Fruit fly (Drosophila melanogaster) whole organism: ENCODE data around the gene be.

Experiments
- CG8478 ChIP-seq: fragments of >200 bp; optimal IDR thresholded peaks from 2 replicates; lab custom pipeline; 2018; ENCODE audit warnings: inconsistent platforms
- Dll ChIP-seq: fragments of >200 bp; optimal IDR thresholded peaks from 2 replicates; lab custom pipeline; 2017
- EcR ChIP-seq, 2 experiments: fragments of >200 bp; optimal IDR thresholded peaks; 2 replicates each; lab custom pipeline; 2017; ENCODE audit warnings: missing biosample characterization in 2 of 2, missing genetic modification characterization in 2 of 2, missing genetic modification reagents in 2 of 2
- pan ChIP-seq: fragments of >200 bp; optimal IDR thresholded peaks from 2 replicates; lab custom pipeline; 2017
- psq ChIP-seq: fragments of >200 bp; optimal IDR thresholded peaks from 2 replicates; lab custom pipeline; 2017
- usp ChIP-seq: fragments of >200 bp; optimal IDR thresholded peaks from 2 replicates; lab custom pipeline; 2017; ENCODE audit warnings: missing biosample characterization, missing genetic modification characterization, mixed read lengths

Gene be

DNA sequence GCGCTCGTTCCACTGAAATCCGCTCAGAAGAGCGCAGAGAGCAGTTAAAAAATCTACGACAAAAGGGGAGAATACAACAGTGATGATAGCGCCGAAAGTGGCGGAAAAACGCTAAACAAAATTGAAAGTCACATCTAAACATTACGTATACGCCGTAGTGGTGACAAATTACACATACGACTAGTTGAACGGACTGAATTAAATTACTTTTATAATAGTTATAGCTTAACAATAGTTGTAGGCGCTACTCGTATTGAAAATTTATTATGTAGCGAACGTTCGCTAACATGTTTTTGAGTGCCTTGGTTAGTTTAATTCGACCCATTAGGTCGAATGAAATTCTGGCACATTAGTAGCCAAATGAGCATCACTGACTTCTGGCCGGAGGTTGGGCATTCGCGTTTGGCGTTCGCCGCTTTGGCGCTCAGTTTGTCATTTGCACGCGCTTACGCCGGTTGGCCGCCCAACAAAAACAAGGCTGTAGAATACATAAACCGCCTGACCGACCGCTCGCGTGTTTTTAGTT, 19.5 kb downstream of the be start, which contains the start of gene CG5541:
Gene CG5541 (plus strand): TSS at position 424 of the 526 bp plus-strand sequence.
- TF ChIP-seq pan (lab: Kevin White, UChicago) (no peak), CG8478 (lab: Kevin White, UChicago) (no peak), Dll (lab: Kevin White, UChicago) (no peak), psq (lab: Kevin White, UChicago) (no peak), EcR (GFP tag; optimal IDR thresholded peaks at IDR 0.05; lab: Kevin White, UChicago) (no peak), usp (no peak)

DNA sequence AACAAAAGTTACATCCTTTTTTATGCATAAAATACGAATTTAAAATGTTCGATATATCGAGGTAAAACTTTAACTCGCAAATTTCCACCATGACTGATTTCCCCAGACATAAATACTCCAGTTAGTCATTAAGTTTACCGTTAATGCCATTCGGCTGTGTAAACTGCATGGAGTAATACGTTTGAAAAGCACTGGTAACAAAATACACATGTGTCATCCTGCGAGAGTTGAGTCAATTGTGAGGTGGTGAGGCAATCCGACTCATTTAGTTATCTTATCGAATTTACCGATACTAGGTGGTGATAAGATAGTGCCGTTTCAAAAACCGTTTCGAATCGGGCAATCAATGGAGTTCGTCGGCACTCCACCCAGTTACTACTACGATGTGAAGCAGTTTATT, 21.4 kb downstream of the be start:
- no peak for TF ChIP-seq usp
- no peak for TF ChIP-seq psq (lab: Kevin White, UChicago)
- no peak for TF ChIP-seq EcR (GFP tag; optimal IDR thresholded peaks at IDR 0.05; lab: Kevin White, UChicago)
- no peak for TF ChIP-seq CG8478 (lab: Kevin White, UChicago)
- no peak for TF ChIP-seq pan (lab: Kevin White, UChicago)
- TF ChIP-seq Dll (lab: Kevin White, UChicago), result no peak

DNA sequence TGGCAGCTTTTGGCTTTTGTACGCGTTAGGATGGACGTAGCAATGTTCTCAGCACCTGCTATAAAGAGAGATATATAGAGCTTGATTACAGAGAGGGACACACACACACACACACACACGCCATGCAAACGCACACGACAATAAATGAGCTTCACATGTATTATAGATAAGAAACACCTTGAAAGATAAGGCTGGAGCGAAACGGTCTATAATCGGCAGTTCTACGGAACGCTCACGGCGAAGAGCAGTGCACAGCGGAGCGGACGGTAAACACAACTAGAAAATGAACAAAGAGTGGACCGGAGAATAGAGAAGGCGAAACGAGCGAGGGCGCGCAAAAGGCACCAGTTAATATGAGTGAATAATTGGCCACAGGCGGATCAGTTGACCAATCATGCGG, 24.5 kb downstream of the be start:
- TF ChIP-seq psq (lab: Kevin White, UChicago) (no peak), usp (no peak)

DNA sequence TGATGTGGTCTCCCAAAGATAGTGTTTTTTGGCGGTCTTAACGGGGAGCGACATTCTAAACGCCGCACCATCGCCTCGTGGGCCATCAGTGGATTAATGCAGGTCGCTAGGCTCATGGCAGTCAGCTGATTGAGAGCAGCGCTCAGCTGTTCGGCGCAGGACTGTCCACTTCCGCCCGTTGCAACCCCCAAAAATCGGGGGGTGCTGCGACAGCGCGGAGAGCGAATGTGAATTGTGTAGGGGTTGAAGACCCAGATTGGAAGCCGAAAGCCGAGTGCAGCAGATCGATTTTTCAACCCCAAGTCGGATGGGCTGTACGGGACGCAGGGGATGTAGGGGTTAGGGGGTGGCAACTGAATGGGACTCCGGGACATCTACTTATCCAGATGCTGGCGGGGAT, 38.4 kb downstream of the be start:
- TF ChIP-seq CG8478 (lab: Kevin White, UChicago) (no peak), pan (lab: Kevin White, UChicago) (no peak), usp (no peak), psq (lab: Kevin White, UChicago) (no peak), EcR (GFP tag; optimal IDR thresholded peaks at IDR 0.05; lab: Kevin White, UChicago) (no peak), Dll (lab: Kevin White, UChicago) (no peak)

DNA sequence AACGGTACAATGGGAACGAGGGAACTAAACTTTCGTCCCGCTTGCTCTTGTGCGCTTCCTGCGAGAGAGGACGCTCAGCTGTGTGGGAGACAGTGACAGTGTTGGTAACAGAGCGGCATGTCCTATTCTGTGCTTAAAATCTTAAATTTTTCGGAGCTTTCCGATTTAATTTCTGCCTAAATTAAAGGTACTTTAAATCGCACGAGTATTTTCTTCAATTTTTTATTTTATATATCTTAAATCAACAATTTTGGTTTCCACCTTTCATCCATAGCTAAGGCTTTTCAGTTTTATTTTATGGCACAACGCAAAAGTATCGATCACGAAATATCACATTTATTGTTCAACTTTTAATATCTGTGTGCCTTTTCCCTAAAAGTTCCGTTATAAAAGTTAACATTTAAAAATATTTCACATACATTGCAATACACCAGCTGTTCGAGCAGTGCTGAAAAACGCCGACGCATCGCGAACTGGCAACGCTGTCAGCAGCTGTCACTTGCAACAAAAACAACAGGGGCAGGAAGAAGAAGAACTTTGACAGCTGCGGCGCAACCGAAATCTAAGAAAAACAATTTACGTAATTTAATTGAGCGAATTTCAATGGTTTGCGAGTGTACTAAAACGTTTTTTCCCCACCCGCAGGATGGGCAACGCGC, 39.3 kb downstream of the be start, which contains the start of the genes hiw and ND-B18:
Gene hiw (minus strand): TSS at position 26 of the 659 bp plus-strand sequence.
Gene ND-B18 (plus strand): TSS at position 330 of the 659 bp plus-strand sequence.
- TF ChIP-seq usp (no peak), Dll (lab: Kevin White, UChicago) (no peak), EcR (GFP tag; optimal IDR thresholded peaks at IDR 0.05; lab: Kevin White, UChicago) (no peak), CG8478 (lab: Kevin White, UChicago) (no peak), psq (lab: Kevin White, UChicago) (no peak), pan (lab: Kevin White, UChicago) (no peak)

DNA sequence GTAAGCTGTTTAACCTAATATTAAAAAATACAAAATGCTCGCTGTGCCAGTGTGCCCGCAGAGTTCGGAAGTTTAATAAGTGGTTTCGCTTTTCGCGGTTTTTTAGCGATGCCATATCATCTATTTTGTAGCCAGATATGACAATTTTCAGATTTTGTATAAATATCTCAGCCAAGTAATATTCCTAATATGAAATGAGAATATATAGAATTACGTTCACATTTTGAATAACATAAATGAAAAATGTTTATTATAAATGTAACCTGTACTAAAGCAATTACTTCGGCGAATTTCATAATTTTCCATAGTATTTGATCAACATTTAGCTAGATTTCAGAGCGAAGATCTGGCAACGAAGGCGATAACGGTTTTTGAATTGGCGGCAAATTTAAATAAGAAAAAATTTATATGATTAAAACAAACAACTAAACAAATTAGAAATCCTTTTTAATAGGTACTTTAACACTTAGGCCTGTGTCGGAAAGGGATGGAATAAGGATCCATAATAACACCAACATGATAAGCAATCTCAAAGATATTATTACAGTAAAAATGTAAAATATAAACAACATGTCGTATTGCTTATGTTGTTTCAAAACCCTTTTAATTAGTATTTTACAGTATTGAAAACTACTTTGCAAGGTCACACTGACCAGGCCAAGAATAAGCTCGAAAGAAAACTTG, 42.3 kb downstream of the be start, which contains the start of the genes opm and dob:
Gene opm (minus strand): TSS at position 59 of the 684 bp plus-strand sequence.
Gene dob (plus strand): TSS at position 634 of the 684 bp plus-strand sequence.
- TF ChIP-seq Dll (lab: Kevin White, UChicago) (no peak), CG8478 (lab: Kevin White, UChicago) (no peak), pan (lab: Kevin White, UChicago) (no peak), psq (lab: Kevin White, UChicago) (no peak), usp (no peak), EcR (GFP tag; optimal IDR thresholded peaks at IDR 0.05; lab: Kevin White, UChicago) (no peak)

DNA sequence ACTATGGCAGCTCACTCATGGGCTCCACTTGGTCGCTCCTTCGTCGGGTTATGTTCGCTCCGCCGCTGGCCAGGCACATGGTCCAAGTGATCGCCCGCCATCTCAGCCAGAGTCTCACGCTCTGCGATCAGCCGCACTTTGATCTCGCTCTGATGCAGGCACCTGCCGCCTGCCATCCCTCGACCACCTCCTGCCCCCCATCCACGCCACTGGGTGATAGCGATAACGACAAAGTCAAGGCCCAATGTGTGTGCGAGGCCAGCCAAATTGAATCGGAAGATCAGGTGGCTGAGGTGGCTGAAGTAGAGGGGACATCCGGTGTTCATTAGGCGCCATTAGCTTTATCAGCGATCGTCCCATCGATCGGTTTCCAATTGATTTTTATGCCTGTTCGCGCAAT, 44.3 kb downstream of the be start:
- TF ChIP-seq CG8478 (lab: Kevin White, UChicago), result no peak
- no peak for TF ChIP-seq EcR (GFP tag; optimal IDR thresholded peaks at IDR 0.05; lab: Kevin White, UChicago)
- TF ChIP-seq usp, result no peak
- no peak for TF ChIP-seq psq (lab: Kevin White, UChicago)
- TF ChIP-seq pan (lab: Kevin White, UChicago), result no peak
- TF ChIP-seq Dll (lab: Kevin White, UChicago), result no peak

DNA sequence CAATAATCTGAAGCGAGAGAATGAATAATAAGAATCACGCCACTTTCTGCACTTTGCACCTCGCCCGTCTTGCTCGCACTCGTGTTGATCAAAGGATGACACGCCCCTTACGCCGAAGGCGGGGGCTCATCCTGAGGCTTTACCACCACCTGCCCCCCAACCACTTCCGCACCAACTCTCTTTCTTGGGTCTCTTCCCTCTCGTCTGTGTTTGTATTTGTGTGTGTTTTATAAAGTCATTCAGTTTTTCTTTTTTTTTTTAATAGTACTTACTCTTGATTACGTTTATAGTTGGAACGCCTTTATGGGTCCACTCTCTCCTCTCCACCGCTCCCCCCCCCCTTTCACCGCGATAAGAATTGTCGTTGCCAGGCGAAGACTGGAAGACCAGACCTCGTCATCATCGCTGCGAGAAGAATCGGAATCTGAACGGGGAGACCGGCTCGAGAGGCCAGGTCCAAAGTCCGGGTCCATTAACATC, 45.2 kb downstream of the be start:
- no peak for TF ChIP-seq Dll (lab: Kevin White, UChicago)
- TF ChIP-seq pan (lab: Kevin White, UChicago), result no peak
- TF ChIP-seq EcR (GFP tag; optimal IDR thresholded peaks at IDR 0.05; lab: Kevin White, UChicago), result no peak
- no peak for TF ChIP-seq CG8478 (lab: Kevin White, UChicago)
- TF ChIP-seq psq (lab: Kevin White, UChicago), result no peak
- no peak for TF ChIP-seq usp

DNA sequence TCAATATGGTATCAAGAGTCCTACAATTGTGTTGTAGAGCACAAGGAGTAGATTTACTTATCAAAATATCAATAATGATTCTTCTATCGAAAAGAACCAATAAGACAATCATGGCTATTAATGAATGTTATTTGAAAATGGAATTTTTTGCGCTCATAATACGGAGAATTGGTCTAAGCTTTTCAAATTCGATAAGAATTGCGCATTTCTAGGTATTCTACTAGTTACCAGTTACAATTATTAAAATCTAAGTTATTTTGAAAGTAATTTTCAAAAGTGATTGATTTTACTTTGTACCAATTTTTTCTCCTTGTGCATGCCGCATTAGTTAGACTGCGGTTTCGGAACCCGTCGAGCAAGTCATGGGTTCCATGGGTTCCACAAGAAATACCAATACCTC, 45.9 kb downstream of the be start:
- no peak for TF ChIP-seq psq (lab: Kevin White, UChicago)
- TF ChIP-seq CG8478 (lab: Kevin White, UChicago), result no peak
- no peak for TF ChIP-seq pan (lab: Kevin White, UChicago)
- no peak for TF ChIP-seq Dll (lab: Kevin White, UChicago)
- no peak for TF ChIP-seq EcR (GFP tag; optimal IDR thresholded peaks at IDR 0.05; lab: Kevin White, UChicago)
- no peak for TF ChIP-seq usp

DNA sequence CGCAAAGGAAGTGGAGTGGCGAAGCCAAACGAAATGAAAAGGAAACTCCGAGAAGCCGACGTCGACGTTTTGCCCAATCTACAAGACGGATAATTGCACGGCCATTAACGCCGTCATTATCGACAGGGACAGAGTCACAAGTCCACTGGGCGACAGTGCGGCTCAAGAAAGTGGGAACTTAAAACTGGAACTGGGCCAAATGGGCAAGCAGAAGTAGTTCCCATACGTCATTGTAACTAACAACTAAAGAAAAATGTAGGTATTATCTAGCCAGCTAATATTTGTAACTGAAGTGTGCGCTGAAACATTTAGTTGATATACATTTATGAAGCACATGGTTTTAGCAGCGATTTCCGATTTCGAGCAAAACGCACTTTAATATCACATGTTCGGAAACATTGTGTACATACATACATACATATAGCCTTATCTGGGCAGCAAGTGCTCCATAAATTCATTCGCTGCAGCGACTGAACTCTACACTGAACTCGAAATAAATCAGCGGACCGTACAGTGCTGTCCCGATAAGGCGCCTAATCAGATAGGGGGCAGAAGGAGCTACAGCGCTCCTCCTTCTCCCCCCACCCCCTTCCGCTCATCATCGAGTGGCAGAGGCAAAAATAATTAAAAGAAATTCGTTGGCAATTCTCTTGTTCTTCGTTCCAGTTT, 46.7 kb downstream of the be start:
- no peak for TF ChIP-seq psq (lab: Kevin White, UChicago)
- TF ChIP-seq usp, result no peak
- TF ChIP-seq Dll (lab: Kevin White, UChicago), result no peak
- TF ChIP-seq pan (lab: Kevin White, UChicago), result no peak
- no peak for TF ChIP-seq EcR (GFP tag; optimal IDR thresholded peaks at IDR 0.05; lab: Kevin White, UChicago)
- no peak for TF ChIP-seq CG8478 (lab: Kevin White, UChicago)
